Fruit fly (Drosophila melanogaster): ENCODE results near the gene CG11698.

The CG11698 gene

DNA sequence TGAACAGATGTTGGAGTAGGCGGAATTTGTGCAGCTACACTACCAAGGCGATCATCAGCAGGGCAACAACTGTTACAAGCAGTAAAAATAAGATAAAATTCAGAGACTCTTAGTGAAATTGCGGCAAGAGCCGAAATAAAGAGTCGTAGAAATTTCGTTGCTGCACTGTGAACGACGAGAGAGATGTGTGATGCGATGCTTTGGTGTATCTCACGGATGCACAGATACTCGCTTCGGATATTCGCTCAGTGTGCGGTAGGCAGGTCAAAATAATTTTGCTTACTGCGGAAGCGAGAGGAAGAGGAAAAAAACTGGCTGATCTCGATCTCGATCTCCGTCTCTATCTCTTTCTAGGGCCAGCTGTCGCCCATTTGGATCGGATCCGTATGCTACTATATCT lies 23.2 kb upstream of the CG11698 start:
- TF ChIP-seq Dll (optimal IDR thresholded peaks at IDR 0.05) (no peak), pan (optimal IDR thresholded peaks at IDR 0.05) (no peak)

DNA sequence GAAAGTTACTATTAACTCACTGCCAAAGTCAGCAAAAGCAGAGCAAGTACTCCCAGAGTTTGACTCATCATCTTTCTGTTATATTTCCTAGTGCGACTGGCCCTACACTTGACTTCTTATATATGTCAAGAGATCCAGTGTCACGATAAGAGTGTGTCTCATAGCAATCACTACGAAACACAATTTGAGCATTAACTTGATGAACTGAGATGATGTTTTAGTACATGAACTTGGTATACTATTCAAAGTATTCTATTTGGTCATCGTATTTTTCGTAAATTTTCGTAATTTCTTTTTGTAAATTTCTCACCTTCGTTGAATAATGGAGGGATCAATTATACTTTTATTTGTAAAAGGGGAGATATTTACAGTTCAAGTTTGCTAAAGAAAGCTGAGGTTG lies 21.5 kb upstream of the CG11698 start, which contains the start of gene CG11672:
Gene CG11672 (minus strand): TSS at position 101 of the 400 bp plus-strand sequence.
- TF ChIP-seq EcR (GFP tag; optimal IDR thresholded peaks at IDR 0.05) (no peak), Dll (optimal IDR thresholded peaks at IDR 0.05) (no peak), CG8478 (optimal IDR thresholded peaks at IDR 0.05) (no peak)

DNA sequence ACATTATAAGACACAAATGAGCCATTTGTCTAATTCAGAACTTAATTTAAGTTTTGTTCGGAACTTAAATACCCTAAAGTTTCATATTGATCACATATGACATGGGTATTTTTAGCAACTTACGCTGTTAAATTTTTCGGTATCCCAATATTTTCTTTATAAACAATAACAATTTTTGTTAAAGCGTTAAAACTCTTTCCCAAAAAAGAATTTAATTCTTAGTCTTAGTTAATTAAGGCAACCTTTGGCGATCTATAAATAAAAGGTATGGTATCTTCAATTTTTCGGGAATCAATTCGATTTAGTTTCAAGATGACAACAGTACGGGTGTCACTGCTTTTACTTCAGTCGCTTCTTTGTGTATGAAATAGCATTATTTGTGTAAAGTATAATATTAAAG lies 21.0 kb upstream of the CG11698 start, which contains the start of gene CG31464:
Gene CG31464 (plus strand): TSS at position 301 of the 400 bp plus-strand sequence.
- TF ChIP-seq pan (optimal IDR thresholded peaks at IDR 0.05) (no peak), Dll (optimal IDR thresholded peaks at IDR 0.05) (no peak), psq (optimal IDR thresholded peaks at IDR 0.05) (no peak), CG8478 (optimal IDR thresholded peaks at IDR 0.05) (no peak), usp (GFP tag; optimal IDR thresholded peaks at IDR 0.05) (no peak), EcR (GFP tag; optimal IDR thresholded peaks at IDR 0.05) (no peak)

DNA sequence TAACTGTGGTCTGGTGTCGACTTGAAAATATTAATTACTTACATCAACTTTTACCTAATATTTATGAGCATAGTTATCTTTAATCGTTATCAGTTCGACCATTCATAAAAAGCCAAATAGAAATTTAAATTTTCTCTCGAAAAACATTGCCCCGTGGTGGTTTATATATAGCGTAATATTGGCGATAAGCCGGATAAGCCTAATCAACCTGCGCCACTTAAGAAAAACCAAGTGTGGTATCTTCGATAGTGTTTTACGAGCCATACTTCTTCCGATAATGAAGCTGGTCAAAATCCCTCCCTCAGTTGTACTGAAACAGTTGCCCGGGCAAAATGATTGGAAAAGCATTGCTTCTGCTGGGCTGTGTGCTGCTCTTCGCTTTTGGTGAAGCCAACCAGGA lies 20.0 kb upstream of the CG11698 start, which contains the start of gene CG31463:
Gene CG31463 (plus strand): TSS at position 302 of the 400 bp plus-strand sequence.
- TF ChIP-seq pan (optimal IDR thresholded peaks at IDR 0.05) (no peak), usp (GFP tag; optimal IDR thresholded peaks at IDR 0.05) (no peak)

DNA sequence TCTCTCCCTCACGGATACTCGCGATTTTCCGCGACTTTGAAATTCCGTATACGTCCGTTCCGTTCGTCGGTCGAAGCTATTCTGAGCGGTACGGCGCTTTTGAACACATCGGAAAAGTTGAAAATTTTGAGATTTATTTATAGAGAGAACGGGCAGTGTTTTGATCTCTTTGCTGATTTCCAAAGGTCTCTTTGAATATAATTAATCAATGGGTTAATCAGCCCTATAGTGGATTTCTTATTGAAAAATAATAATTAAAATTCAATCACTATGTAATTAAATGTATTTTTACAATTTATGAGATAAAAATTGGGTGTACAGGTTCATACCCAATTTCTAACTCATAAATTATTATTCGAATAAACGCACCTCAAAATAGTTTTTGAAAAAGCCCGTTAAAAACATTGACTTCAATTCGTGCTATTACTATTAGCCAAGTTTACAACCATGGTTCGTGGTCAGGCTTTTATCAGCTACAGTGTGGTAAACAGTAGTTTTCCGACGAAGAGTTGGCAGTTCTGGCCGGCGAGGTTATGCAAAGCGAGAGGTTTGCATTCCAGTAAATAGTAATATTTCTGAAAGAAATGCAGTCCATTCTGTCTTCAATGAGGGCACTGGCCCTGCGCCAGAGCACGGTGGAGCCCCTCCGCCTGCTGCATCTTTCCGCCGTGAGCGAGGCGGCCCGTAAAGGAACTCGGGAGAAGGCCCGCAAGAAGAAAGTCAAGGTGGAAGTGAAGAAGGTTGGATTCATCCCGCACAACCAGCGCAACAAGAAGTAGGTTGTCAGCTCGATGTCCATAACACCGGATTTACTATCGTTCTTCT lies 10.8 kb upstream of the CG11698 start, which contains the start of the genes CG9626 and mRpL1:
Gene CG9626 (minus strand): TSS at position 51 of the 825 bp plus-strand sequence.
Gene mRpL1 (plus strand): TSS at position 513 of the 825 bp plus-strand sequence.
- TF ChIP-seq usp (GFP tag; optimal IDR thresholded peaks at IDR 0.05) (no peak), Dll (optimal IDR thresholded peaks at IDR 0.05) (no peak), psq (optimal IDR thresholded peaks at IDR 0.05) (no peak), pan (optimal IDR thresholded peaks at IDR 0.05) (no peak), EcR (GFP tag; optimal IDR thresholded peaks at IDR 0.05) (no peak), CG8478 (optimal IDR thresholded peaks at IDR 0.05) (no peak)

DNA sequence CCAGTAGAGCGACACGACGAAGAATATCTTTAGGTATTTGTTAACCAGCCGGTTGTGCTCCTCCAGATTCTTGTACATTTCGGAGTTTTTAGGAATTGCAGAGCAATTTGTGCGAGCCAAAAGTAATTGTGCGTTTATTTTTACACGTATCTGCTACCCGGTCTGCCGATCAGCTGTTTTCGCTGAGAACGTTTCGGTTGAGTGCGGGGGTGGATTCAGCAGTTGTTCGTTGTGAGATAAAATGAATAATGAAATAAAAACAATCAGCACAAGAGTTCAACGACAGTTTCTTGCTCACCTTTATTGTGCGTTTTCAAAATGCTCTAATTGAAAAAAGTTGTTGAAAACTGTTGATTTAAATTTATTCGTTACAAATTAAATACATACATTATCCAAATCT lies 8.1 kb upstream of the CG11698 start, which contains the start of gene nac:
Gene nac (minus strand): TSS at position 176 of the 400 bp plus-strand sequence.
- TF ChIP-seq psq (optimal IDR thresholded peaks at IDR 0.05) (no peak), usp (GFP tag; optimal IDR thresholded peaks at IDR 0.05) (no peak), pan (optimal IDR thresholded peaks at IDR 0.05) (no peak), EcR (GFP tag; optimal IDR thresholded peaks at IDR 0.05) (no peak), CG8478 (optimal IDR thresholded peaks at IDR 0.05) (no peak), Dll (optimal IDR thresholded peaks at IDR 0.05) (no peak)

DNA sequence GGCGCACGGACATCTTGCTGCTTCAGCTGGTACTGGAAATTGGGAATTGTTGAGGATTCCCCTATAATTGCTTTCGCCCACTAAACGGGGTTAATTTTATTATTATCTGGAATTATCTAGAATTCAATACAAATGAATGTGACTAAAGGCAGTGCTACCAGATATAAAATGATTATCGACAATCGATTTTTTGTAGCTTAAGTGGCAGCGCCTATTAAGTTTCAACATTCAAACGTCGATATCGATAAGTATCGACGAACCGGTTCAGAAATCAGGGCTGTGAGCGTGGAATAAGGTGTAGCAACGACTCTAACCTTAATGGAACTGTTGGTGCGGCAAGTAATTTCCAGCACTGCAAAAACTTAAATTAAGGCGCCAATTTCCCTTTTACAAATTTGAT lies 6.9 kb upstream of the CG11698 start, which contains the start of gene Sgt1:
Gene Sgt1 (minus strand): TSS at position 165 of the 400 bp plus-strand sequence.
- TF ChIP-seq CG8478 (optimal IDR thresholded peaks at IDR 0.05) = no peak
- no peak for TF ChIP-seq Dll (optimal IDR thresholded peaks at IDR 0.05)

DNA sequence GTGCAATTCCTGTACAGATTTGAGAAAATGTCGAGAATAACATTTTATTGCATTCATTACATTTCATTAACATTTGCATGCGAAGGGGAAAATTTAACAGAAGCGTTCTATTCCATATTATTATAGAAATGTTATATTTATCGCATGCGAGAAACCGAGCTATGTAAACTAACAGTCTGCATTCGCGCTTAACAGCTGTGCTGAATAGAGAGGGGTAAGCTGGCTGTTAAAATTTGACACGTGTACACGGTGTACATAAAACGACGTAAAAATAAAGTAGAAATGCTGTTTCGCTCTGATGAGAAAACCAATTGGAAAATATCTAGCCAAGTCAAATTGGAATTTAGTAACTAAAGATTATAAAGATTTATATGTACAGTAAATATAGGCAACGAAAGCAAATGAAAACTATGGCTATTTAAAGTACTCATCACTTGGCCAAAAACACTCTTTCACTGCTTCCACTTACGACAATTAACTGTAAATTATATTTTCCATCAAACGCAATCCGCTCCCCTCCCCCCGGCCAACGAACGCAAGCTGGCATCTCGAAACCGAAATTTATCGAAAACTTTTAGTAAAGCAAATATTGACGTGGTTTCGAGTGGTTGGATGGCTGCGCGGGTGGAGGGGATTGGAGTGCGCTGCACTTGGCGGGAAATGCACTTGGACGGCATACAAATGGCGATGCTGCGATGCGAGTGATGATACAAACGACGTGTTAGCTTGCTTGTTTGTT lies 5.6 kb upstream of the CG11698 start:
- TF ChIP-seq Dll (optimal IDR thresholded peaks at IDR 0.05) (no peak), usp (GFP tag; optimal IDR thresholded peaks at IDR 0.05) (no peak), psq (optimal IDR thresholded peaks at IDR 0.05) (no peak), pan (optimal IDR thresholded peaks at IDR 0.05) (no peak), EcR (GFP tag; optimal IDR thresholded peaks at IDR 0.05) (no peak), CG8478 (optimal IDR thresholded peaks at IDR 0.05) (no peak)

DNA sequence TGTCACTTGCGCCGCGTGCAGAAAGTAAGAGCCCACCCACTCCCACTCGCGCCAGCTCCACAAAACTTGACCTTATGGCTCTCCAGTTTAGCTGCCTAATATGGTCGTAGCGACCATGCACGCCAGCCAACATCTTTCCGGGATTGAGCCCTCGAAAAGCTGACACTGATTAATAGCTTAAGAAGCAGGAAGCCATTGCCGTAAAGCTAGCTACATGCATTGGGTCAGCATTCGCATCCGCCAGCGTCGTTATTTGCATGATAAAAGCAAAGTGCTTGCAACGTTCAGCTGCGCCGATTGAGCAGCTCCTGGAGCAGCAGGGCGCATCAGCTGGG lies 5.1 kb upstream of the CG11698 start:
- TF ChIP-seq pan (optimal IDR thresholded peaks at IDR 0.05) (no peak), psq (optimal IDR thresholded peaks at IDR 0.05) (no peak)

DNA sequence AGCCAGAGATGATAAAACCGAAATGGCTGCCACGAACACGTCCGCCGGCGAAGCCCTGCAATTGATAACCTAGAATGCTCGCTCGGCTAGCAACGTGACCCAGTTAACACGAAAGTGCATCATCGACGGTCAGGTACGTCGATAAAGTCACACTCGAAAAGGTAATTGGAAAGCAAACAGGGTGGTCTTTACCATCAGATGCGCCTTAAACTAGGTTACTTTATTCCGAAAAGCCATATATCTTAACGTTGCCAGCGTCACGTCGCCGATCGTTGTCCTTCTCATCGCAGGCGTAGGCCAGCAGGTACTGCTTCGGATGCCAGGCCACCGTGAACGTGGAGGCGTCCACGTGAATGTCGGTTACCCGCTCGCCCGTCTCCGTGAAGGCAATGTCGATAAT lies 4.7 kb upstream of the CG11698 start:
- TF ChIP-seq psq (optimal IDR thresholded peaks at IDR 0.05) (no peak), Dll (optimal IDR thresholded peaks at IDR 0.05) (no peak), pan (optimal IDR thresholded peaks at IDR 0.05) (no peak), EcR (GFP tag; optimal IDR thresholded peaks at IDR 0.05) (no peak), CG8478 (optimal IDR thresholded peaks at IDR 0.05) (no peak), usp (GFP tag; optimal IDR thresholded peaks at IDR 0.05) (no peak)

DNA sequence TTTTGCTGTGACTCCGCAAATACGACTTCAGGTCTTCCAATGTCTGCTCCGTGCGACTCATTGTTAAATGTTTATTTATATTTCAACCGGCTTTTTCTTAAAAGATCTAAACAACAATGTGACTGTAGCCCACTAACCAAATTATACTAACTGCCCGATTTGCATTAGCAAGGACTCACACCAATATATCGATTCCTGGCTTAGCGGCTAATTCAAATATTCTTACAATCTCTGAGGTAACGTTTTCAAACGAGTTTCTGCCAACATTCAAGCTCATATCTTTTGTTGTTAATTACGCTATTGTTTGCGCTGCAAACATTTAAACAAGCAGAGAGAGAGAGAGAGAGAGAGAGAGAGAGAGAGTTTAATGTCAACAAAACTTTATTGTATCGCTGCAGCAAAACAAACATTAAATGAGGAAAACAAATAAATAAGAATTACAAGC lies 3.5 kb upstream of the CG11698 start, which contains the start of gene tex:
Gene tex (minus strand): TSS at position 131 of the 445 bp plus-strand sequence.
- TF ChIP-seq EcR (GFP tag; optimal IDR thresholded peaks at IDR 0.05) (no peak), CG8478 (optimal IDR thresholded peaks at IDR 0.05) (no peak), pan (optimal IDR thresholded peaks at IDR 0.05) (no peak), psq (optimal IDR thresholded peaks at IDR 0.05) (no peak), Dll (optimal IDR thresholded peaks at IDR 0.05) (no peak), usp (GFP tag; optimal IDR thresholded peaks at IDR 0.05) (no peak)

DNA sequence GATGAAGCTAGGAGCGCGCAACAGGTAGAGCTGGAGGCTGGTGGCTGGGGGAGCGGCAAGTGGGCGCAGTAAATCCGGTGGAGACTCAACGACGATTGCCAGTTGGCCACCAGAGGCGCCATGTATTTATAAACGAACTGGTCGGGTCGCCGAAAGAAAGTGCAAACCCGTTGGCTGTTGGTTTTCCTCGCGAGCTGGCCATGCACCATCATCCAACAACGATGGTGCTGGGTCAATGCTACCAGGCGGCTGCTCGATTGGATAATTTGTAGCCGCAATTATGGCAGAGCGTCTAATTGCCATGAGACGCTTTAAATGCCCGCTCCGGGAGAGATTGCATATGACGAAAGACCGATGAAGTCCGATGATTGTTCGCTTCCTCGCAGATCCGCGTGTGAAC lies 1.3 kb upstream of the CG11698 start, which contains the start of gene CG11693:
Gene CG11693 (minus strand): TSS at position 101 of the 400 bp plus-strand sequence.
- TF ChIP-seq EcR (GFP tag; optimal IDR thresholded peaks at IDR 0.05) (no peak), Dll (optimal IDR thresholded peaks at IDR 0.05) (no peak), usp (GFP tag; optimal IDR thresholded peaks at IDR 0.05) (no peak), psq (optimal IDR thresholded peaks at IDR 0.05) (no peak), pan (optimal IDR thresholded peaks at IDR 0.05) (no peak), CG8478 (optimal IDR thresholded peaks at IDR 0.05) (no peak)
